Worm (Caenorhabditis elegans) whole organism, late embryonic: Measurements from ENCODE around the gene C27A2.8.
A peak's percentile ranks its signal among the peaks of the same experiment; 100 is the strongest.
"Not testable (repeated sequence)": the region's sequence is repeated elsewhere in the genome, so short reads cannot be mapped to it uniquely, and the experiment has no call there.

ENCODE experiments used
- C38D4.7 ChIP-seq: fragments of 200-800 bp; sonication (Bioruptor generic); optimal IDR thresholded peaks from 2 replicates; lab custom pipeline; 2018; ENCODE audit warnings: mild to moderate bottlenecking, missing genetic modification characterization, moderate library complexity, missing compliant biosample characterization
- F13H6.1 ChIP-seq: sonication (generic microtip); optimal IDR thresholded peaks from 2 replicates; lab custom pipeline; 2016; ENCODE audit warnings: missing genetic modification characterization, missing compliant biosample characterization
- K09A11.1 ChIP-seq: sonication (generic microtip); optimal IDR thresholded peaks from 2 replicates; lab custom pipeline; 2017; ENCODE audit warnings: antibody characterized with exemption, mild to moderate bottlenecking, missing genetic modification characterization, missing compliant biosample characterization; ENCODE audit not compliant: insufficient read depth
- T23F11.4 ChIP-seq: fragments of 200-800 bp; sonication (Bioruptor generic); optimal IDR thresholded peaks from 2 replicates; lab custom pipeline; 2018; ENCODE audit warnings: mild to moderate bottlenecking, missing genetic modification characterization, missing compliant biosample characterization
- ama-1 ChIP-seq: fragments of 150-350 bp; optimal IDR thresholded peaks from 2 replicates; lab custom pipeline; 2014
- ceh-14 ChIP-seq: sonication (generic microtip); optimal IDR thresholded peaks from 2 replicates; lab custom pipeline; 2016; ENCODE audit warnings: missing genotype, missing genetic modification characterization, missing compliant biosample characterization
- ceh-18 ChIP-seq: sonication (generic microtip); optimal IDR thresholded peaks from 2 replicates; lab custom pipeline; 2016; ENCODE audit warnings: missing genetic modification characterization, missing compliant biosample characterization
- ceh-19 ChIP-seq: fragments of 200-800 bp; sonication (Bioruptor generic); optimal IDR thresholded peaks from 2 replicates; lab custom pipeline; 2018; ENCODE audit warnings: mild to moderate bottlenecking, missing genetic modification characterization, missing compliant biosample characterization
- ceh-2 ChIP-seq: sonication (generic microtip); optimal IDR thresholded peaks from 2 replicates; lab custom pipeline; 2016; ENCODE audit warnings: missing genotype, missing genetic modification characterization, missing compliant biosample characterization
- ceh-30 ChIP-seq: fragments of 150-350 bp; optimal IDR thresholded peaks from 2 replicates; lab custom pipeline; 2014; ENCODE audit warnings: missing biosample characterization, missing genetic modification characterization
- ceh-31 ChIP-seq: sonication (generic microtip); optimal IDR thresholded peaks from 2 replicates; lab custom pipeline; 2016; ENCODE audit warnings: missing genetic modification characterization, missing compliant biosample characterization
- ceh-34 ChIP-seq: sonication (generic microtip); optimal IDR thresholded peaks from 2 replicates; lab custom pipeline; 2016; ENCODE audit warnings: mild to moderate bottlenecking, missing genetic modification characterization, missing compliant biosample characterization
- ceh-45 ChIP-seq: fragments of 200-800 bp; sonication (Bioruptor generic); IDR thresholded peaks from 2 replicates; pipeline ENCODE4 v1.3.6; 2022; ENCODE audit warnings: missing genetic modification reagents, missing genetic modification characterization, missing compliant biosample characterization
- ceh-48 ChIP-seq: sonication (generic microtip); optimal IDR thresholded peaks from 2 replicates; lab custom pipeline; 2016; ENCODE audit warnings: missing genetic modification characterization, inconsistent platforms, missing compliant biosample characterization
- dmd-4 ChIP-seq: sonication (generic microtip); optimal IDR thresholded peaks from 2 replicates; lab custom pipeline; 2016; ENCODE audit warnings: borderline replicate concordance, missing genetic modification characterization, missing compliant biosample characterization
- dve-1 ChIP-seq: sonication (generic microtip); optimal IDR thresholded peaks from 2 replicates; lab custom pipeline; 2017; ENCODE audit warnings: antibody characterized with exemption, mild to moderate bottlenecking, missing genetic modification characterization, missing compliant biosample characterization
- eyg-1 ChIP-seq: sonication (generic microtip); optimal IDR thresholded peaks from 2 replicates; lab custom pipeline; 2016; ENCODE audit warnings: missing genotype, missing genetic modification characterization, missing compliant biosample characterization
- fkh-6 ChIP-seq: sonication (generic microtip); optimal IDR thresholded peaks from 2 replicates; lab custom pipeline; 2016; ENCODE audit warnings: missing genetic modification characterization, missing compliant biosample characterization
- gmeb-2 ChIP-seq: sonication (generic microtip); optimal IDR thresholded peaks from 2 replicates; lab custom pipeline; 2016; ENCODE audit warnings: missing genetic modification characterization, inconsistent platforms, missing compliant biosample characterization
- hlh-13 ChIP-seq: fragments of 200-800 bp; sonication (Bioruptor generic); optimal IDR thresholded peaks from 2 replicates; lab custom pipeline; 2018; ENCODE audit warnings: mild to moderate bottlenecking, missing genetic modification characterization, missing compliant biosample characterization
- hlh-15 ChIP-seq: sonication (generic microtip); optimal IDR thresholded peaks from 2 replicates; lab custom pipeline; 2016; ENCODE audit warnings: missing genetic modification characterization, missing compliant biosample characterization
- hlh-30 ChIP-seq: sonication (generic microtip); optimal IDR thresholded peaks from 2 replicates; lab custom pipeline; 2017; ENCODE audit warnings: antibody characterized with exemption, missing genetic modification characterization, missing compliant biosample characterization; ENCODE audit not compliant: insufficient read depth
- hlh-8 ChIP-seq: sonication (generic microtip); optimal IDR thresholded peaks from 2 replicates; lab custom pipeline; 2016; ENCODE audit warnings: missing genotype, missing genetic modification characterization, missing compliant biosample characterization
- lim-6 ChIP-seq: sonication (generic microtip); optimal IDR thresholded peaks from 2 replicates; lab custom pipeline; 2016; ENCODE audit warnings: missing genetic modification characterization, missing compliant biosample characterization
- lin-11 ChIP-seq: fragments of 200-800 bp; sonication (Bioruptor generic); optimal IDR thresholded peaks from 2 replicates; lab custom pipeline; 2018; ENCODE audit warnings: mild to moderate bottlenecking, missing genetic modification characterization, missing compliant biosample characterization
- madf-2 ChIP-seq: sonication (generic microtip); optimal IDR thresholded peaks from 2 replicates; lab custom pipeline; 2017; ENCODE audit warnings: missing genetic modification characterization, missing compliant biosample characterization
- nfya-1 ChIP-seq: sonication (generic microtip); optimal IDR thresholded peaks from 2 replicates; lab custom pipeline; 2017; ENCODE audit warnings: missing genetic modification characterization, mild to moderate bottlenecking, missing compliant biosample characterization, antibody characterized with exemption, moderate library complexity
- nhr-11 ChIP-seq: fragments of 150-350 bp; optimal IDR thresholded peaks from 2 replicates; lab custom pipeline; 2014; ENCODE audit warnings: missing biosample characterization, missing genetic modification characterization
- odd-2 ChIP-seq: sonication (generic microtip); optimal IDR thresholded peaks from 2 replicates; lab custom pipeline; 2017; ENCODE audit warnings: antibody characterized with exemption, mild to moderate bottlenecking, missing genetic modification characterization, missing compliant biosample characterization
- pat-9 ChIP-seq: fragments of 200-800 bp; sonication (Bioruptor generic); optimal IDR thresholded peaks from 2 replicates; lab custom pipeline; 2018; ENCODE audit warnings: mild to moderate bottlenecking, missing genetic modification characterization, moderate library complexity, missing compliant biosample characterization
- pax-1 ChIP-seq: fragments of 150-350 bp; optimal IDR thresholded peaks from 2 replicates; lab custom pipeline; 2014; ENCODE audit warnings: missing biosample characterization, missing genetic modification characterization
- pha-4 ChIP-seq: fragments of 150-350 bp; optimal IDR thresholded peaks from 2 replicates; lab custom pipeline; 2018; ENCODE audit warnings: missing biosample characterization, missing genetic modification reagents, missing genetic modification characterization
- pros-1 ChIP-seq: fragments of 150-350 bp; optimal IDR thresholded peaks from 2 replicates; lab custom pipeline; 2014; ENCODE audit warnings: missing biosample characterization, missing genetic modification reagents, missing genetic modification characterization
- ref-2 ChIP-seq: sonication (generic microtip); optimal IDR thresholded peaks from 2 replicates; lab custom pipeline; 2016; ENCODE audit warnings: missing genetic modification characterization, missing compliant biosample characterization
- rnt-1 ChIP-seq: sonication (generic microtip); optimal IDR thresholded peaks from 2 replicates; lab custom pipeline; 2016; ENCODE audit warnings: missing genetic modification characterization, missing compliant biosample characterization
- sdc-2 ChIP-seq: sonication (generic microtip); optimal IDR thresholded peaks from 2 replicates; lab custom pipeline; 2016; ENCODE audit warnings: missing genotype, missing genetic modification characterization, missing compliant biosample characterization
- sox-2 ChIP-seq: fragments of 200-800 bp; sonication (Bioruptor generic); IDR thresholded peaks from 2 replicates; pipeline ENCODE4 v1.3.6; 2022; ENCODE audit warnings: missing genetic modification reagents, missing genetic modification characterization, missing compliant biosample characterization
- tbx-7 ChIP-seq: sonication (generic microtip); optimal IDR thresholded peaks from 2 replicates; lab custom pipeline; 2016; ENCODE audit warnings: missing genotype, missing genetic modification characterization, missing compliant biosample characterization
- ttx-3 ChIP-seq: sonication (generic microtip); optimal IDR thresholded peaks from 2 replicates; lab custom pipeline; 2016; ENCODE audit warnings: missing genetic modification reagents, missing genetic modification characterization, missing compliant biosample characterization
- unc-3 ChIP-seq, 2 experiments: fragments of 200-800 bp in 1 of 2; sonication (Bioruptor generic) in 1 of 2; sonication (generic microtip) in 1 of 2; conservative IDR thresholded peaks in 1 of 2; optimal IDR thresholded peaks in 1 of 2; 2 replicates each; pipeline versions ENCODE4 v1.3.6 to Lab custom; 2016 to 2022; ENCODE audit warnings: missing compliant biosample characterization in 2 of 2, missing genetic modification characterization in 2 of 2, missing genetic modification reagents in 1 of 2
- unc-86 ChIP-seq: sonication (generic microtip); optimal IDR thresholded peaks from 2 replicates; lab custom pipeline; 2016; ENCODE audit warnings: missing genetic modification characterization, missing compliant biosample characterization
- zip-5 ChIP-seq: sonication (generic microtip); optimal IDR thresholded peaks from 2 replicates; lab custom pipeline; 2016; ENCODE audit warnings: missing genetic modification characterization, missing compliant biosample characterization
- ztf-16 ChIP-seq: sonication (generic microtip); optimal IDR thresholded peaks from 2 replicates; lab custom pipeline; 2017; ENCODE audit warnings: missing genetic modification characterization, missing compliant biosample characterization

Gene C27A2.8

ce11 chrII:5099034-5099433 is 31.2 kb upstream of the C27A2.8 start:
- no peak for TF ChIP-seq ceh-2 (tag; lab: Kevin White, UChicago)
- TF ChIP-seq unc-3 (GFP tag; conservative IDR thresholded peaks at IDR 0.05; lab: Robert Waterston, UW), result no peak
- no peak for TF ChIP-seq unc-3 (tag; optimal IDR thresholded peaks at IDR 0.05; lab: Kevin White, UChicago)
- TF ChIP-seq fkh-6 (tag; lab: Kevin White, UChicago), result no peak
- peak; percentile 77 for TF ChIP-seq nfya-1
- TF ChIP-seq, all 69 proteins: peak for 1

- TF ChIP-seq unc-3 (GFP tag; conservative IDR thresholded peaks at IDR 0.05; lab: Robert Waterston, UW), result peak; percentile 88
- TF ChIP-seq unc-3 (tag; optimal IDR thresholded peaks at IDR 0.05; lab: Kevin White, UChicago), result not testable (repeated sequence)
- peak; percentile 40 for TF ChIP-seq hlh-13 (GFP tag; lab: Kevin White, UChicago)
- TF ChIP-seq sox-2, result peak; percentile 96
- TF ChIP-seq ceh-45 (GFP tag; lab: Robert Waterston, UW), result peak; percentile 92
Measured at ce11 chrII:5097463-5097862, 29.6 kb upstream of the C27A2.8 start.

- no peak for TF ChIP-seq nfya-1
- TF ChIP-seq T23F11.4, result no peak
- TF ChIP-seq, all 69 proteins: peak for 0
Measured at ce11 chrII:5093945-5094344, 26.1 kb upstream of the C27A2.8 start, which contains the start of gene C04G6.13. TSS of gene C04G6.13 (plus strand) at chrII:5094245.

ce11 chrII:5092362-5093281 is 24.8 kb upstream of the C27A2.8 start, which contains the start of gene C04G6.2:
TSS of gene C04G6.2 (plus strand) at chrII:5093231.
- no peak for TF ChIP-seq sox-2
- TF ChIP-seq zip-5 (tag; lab: Kevin White, UChicago), result no peak
- no peak for TF ChIP-seq odd-2 (tag; lab: Kevin White, UChicago)
- no peak for TF ChIP-seq ceh-30 (tag; lab: Kevin White, UChicago)
- TF ChIP-seq K09A11.1 (tag; lab: Kevin White, UChicago), result no peak
- no peak for TF ChIP-seq lin-11 (tag; lab: Kevin White, UChicago)
- no peak for TF ChIP-seq F13H6.1 (tag; lab: Kevin White, UChicago)
- no peak for TF ChIP-seq lim-6 (tag; lab: Kevin White, UChicago)
- TF ChIP-seq pat-9 (tag; lab: Kevin White, UChicago), result no peak
- TF ChIP-seq tbx-7, result no peak
- no peak for TF ChIP-seq nhr-11 (tag; lab: Kevin White, UChicago)
- TF ChIP-seq unc-3 (GFP tag; conservative IDR thresholded peaks at IDR 0.05; lab: Robert Waterston, UW), result no peak
- TF ChIP-seq unc-3 (tag; optimal IDR thresholded peaks at IDR 0.05; lab: Kevin White, UChicago), result no peak
- no peak for TF ChIP-seq ref-2
- TF ChIP-seq ttx-3 (tag; lab: Kevin White, UChicago), result no peak
- no peak for TF ChIP-seq hlh-30
- no peak for TF ChIP-seq fkh-6 (tag; lab: Kevin White, UChicago)
- TF ChIP-seq hlh-15 (tag; lab: Kevin White, UChicago), result no peak
- TF ChIP-seq ama-1 (lab: Kevin White, UChicago), result no peak
- TF ChIP-seq ztf-16 (tag; lab: Kevin White, UChicago), result no peak
- peak; percentile 23 for TF ChIP-seq ceh-19 (GFP tag; lab: Kevin White, UChicago)
- TF ChIP-seq hlh-8 (tag; lab: Kevin White, UChicago), result no peak
- TF ChIP-seq pros-1 (tag; lab: Kevin White, UChicago), result no peak
- peak; percentile 32 for TF ChIP-seq dve-1 (tag; lab: Kevin White, UChicago)
- TF ChIP-seq ceh-31, result peak; percentile 56
- no peak for TF ChIP-seq ceh-18 (tag; lab: Kevin White, UChicago)
- no peak for TF ChIP-seq eyg-1 (tag; lab: Kevin White, UChicago)
- no peak for TF ChIP-seq C38D4.7 (GFP tag; lab: Kevin White, UChicago)
- TF ChIP-seq dmd-4 (tag; lab: Kevin White, UChicago), result no peak
- TF ChIP-seq madf-2 (tag; lab: Kevin White, UChicago), result no peak
- TF ChIP-seq ceh-34 (tag; lab: Kevin White, UChicago), result no peak
- TF ChIP-seq ceh-14 (tag; lab: Kevin White, UChicago), result no peak
- no peak for TF ChIP-seq sdc-2
- no peak for TF ChIP-seq unc-86 (tag; lab: Kevin White, UChicago)
- peak; percentile 3 for TF ChIP-seq rnt-1 (tag; lab: Kevin White, UChicago)
- TF ChIP-seq pha-4 (tag; lab: Kevin White, UChicago), result peak; percentile 44
- TF ChIP-seq ceh-48 (tag; lab: Kevin White, UChicago), result peak; percentile 35
- TF ChIP-seq gmeb-2, result no peak
- TF ChIP-seq pax-1 (tag; lab: Kevin White, UChicago), result peak; percentile 42
- TF ChIP-seq ceh-2 (tag; lab: Kevin White, UChicago), result no peak
